Fruit fly (Drosophila melanogaster): ENCODE measurements around the gene CG2983.

Gene CG2983

DNA sequence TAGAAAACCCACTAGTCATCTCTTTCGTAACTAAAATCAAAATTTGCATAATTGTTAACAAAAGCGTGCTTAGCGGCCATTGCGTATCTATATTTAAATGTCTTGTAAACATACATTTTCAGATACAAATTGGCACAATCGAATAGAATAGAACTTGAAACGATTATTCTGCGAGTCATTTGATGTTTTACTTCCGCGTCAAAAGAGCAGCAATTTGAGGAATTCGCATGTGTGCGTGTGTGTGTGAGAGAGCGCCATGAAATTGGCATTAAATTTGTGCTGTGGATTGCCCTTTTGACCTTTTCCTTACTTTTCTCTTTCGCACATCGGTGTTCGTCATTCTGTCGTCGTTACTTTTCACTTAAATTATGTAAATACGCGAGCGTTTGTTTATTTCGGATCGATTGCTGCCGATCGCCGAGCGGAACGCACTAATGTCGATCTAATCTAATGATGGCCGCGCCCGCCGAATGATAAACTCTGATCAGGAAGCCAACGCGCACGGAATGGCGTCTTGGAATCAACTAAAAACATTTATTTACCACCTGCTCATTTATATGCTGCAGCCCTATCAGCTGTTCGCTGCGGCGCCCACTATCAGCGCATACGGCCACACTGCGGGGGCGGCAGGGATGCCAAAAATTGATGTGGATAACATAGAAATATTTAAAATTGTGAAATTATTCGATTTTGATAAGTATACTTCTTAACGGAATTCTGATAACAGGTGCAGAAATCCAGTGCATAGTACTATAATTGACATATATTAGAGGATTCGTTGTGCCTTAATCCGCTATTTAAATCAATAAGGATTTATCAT, 37.5 kb downstream of the CG2983 start (continued):
- TF ChIP-seq CG1233 (GFP tag; optimal IDR thresholded peaks at IDR 0.05) = no peak
- no peak for TF ChIP-seq slp2 (GFP tag; optimal IDR thresholded peaks at IDR 0.05)
- TF ChIP-seq CG16813 (GFP tag; IDR thresholded peaks at IDR 0.05; ENCODE audit: partially characterized antibody) = peak; percentile 18; the same call in 2 of the 3 replicates
- no peak for TF ChIP-seq CG8944 (GFP tag; optimal IDR thresholded peaks at IDR 0.05)
- TF ChIP-seq CG31365 (tag; optimal IDR thresholded peaks at IDR 0.05) = peak; percentile 44
- TF ChIP-seq CG15479 (GFP tag; optimal IDR thresholded peaks at IDR 0.05) = no peak
- TF ChIP-seq CG11085 (GFP tag; IDR thresholded peaks at IDR 0.05) = peak; percentile 48; the same call in 1 of the 2 replicates
- no peak for TF ChIP-seq Lim3 (GFP tag; IDR thresholded peaks at IDR 0.05)
- peak; percentile 35 for TF ChIP-seq shn (GFP tag; optimal IDR thresholded peaks at IDR 0.05)
- peak; percentile 49 for TF ChIP-seq fd64A (GFP tag; optimal IDR thresholded peaks at IDR 0.05)
- TF ChIP-seq CG4730 (GFP tag; IDR thresholded peaks at IDR 0.05) = 0 out of 2 replicates have a peak, but pooled peaks have one; percentile 21
- no peak for TF ChIP-seq CG30431 (GFP tag; optimal IDR thresholded peaks at IDR 0.05)
- peak; percentile 82 for TF ChIP-seq CG8924 (tag; optimal IDR thresholded peaks at IDR 0.05)
- TF ChIP-seq CG16863 (GFP tag; optimal IDR thresholded peaks at IDR 0.05) = no peak
- TF ChIP-seq prd (optimal IDR thresholded peaks at IDR 0.05) = no peak
- TF ChIP-seq prd (GFP tag; IDR thresholded peaks at IDR 0.05) = peak; percentile 53
- peak; percentile 84 for TF ChIP-seq CG13894 (tag; optimal IDR thresholded peaks at IDR 0.05)
- TF ChIP-seq tio (GFP tag; optimal IDR thresholded peaks at IDR 0.05) = no peak
- TF ChIP-seq hbn (GFP tag; IDR thresholded peaks at IDR 0.05; ENCODE audit: partially characterized antibody) = peak; percentile 24; the same call in 1 of the 2 replicates
- TF ChIP-seq CG12236 (GFP tag; optimal IDR thresholded peaks at IDR 0.05) = no peak
- TF ChIP-seq CG33213 (GFP tag; optimal IDR thresholded peaks at IDR 0.05) = peak; percentile 58
- no peak for TF ChIP-seq Camta (GFP tag; optimal IDR thresholded peaks at IDR 0.05)
- peak; percentile 33; the same call in 1 of the 2 replicates for TF ChIP-seq al (GFP tag; IDR thresholded peaks at IDR 0.05)
- 0 out of 2 replicates have a peak, but pooled peaks have one; percentile 10 for TF ChIP-seq HLH3B (GFP tag; IDR thresholded peaks at IDR 0.05)
- peak; percentile 63 for TF ChIP-seq CG14014 (GFP tag; IDR thresholded peaks at IDR 0.05)
- TF ChIP-seq CG6765 (GFP tag; optimal IDR thresholded peaks at IDR 0.05) = peak; percentile 34
- peak; percentile 23 for TF ChIP-seq Bdp1 (GFP tag; optimal IDR thresholded peaks at IDR 0.05)
- peak; percentile 75 for TF ChIP-seq CG12769 (tag; optimal IDR thresholded peaks at IDR 0.05)
- peak; percentile 54 for TF ChIP-seq nom (GFP tag; optimal IDR thresholded peaks at IDR 0.05)
- no peak for TF ChIP-seq CG10979 (tag; optimal IDR thresholded peaks at IDR 0.05)
- TF ChIP-seq CG9876 (GFP tag; optimal IDR thresholded peaks at IDR 0.05) = peak; percentile 1
- no peak for TF ChIP-seq CG4424 (GFP tag; optimal IDR thresholded peaks at IDR 0.05)
- TF ChIP-seq Stat92E (GFP tag; optimal IDR thresholded peaks at IDR 0.05) = peak in 1 of 3 experiments; percentile 19
- TF ChIP-seq H2.0 (GFP tag; IDR thresholded peaks at IDR 0.05) = 0 out of 2 replicates have a peak, but pooled peaks have one; percentile 19
- TF ChIP-seq Sox100B (GFP tag; optimal IDR thresholded peaks at IDR 0.05) = no peak
- TF ChIP-seq CG11456 (GFP tag; IDR thresholded peaks at IDR 0.05) = peak; percentile 81
- no peak for TF ChIP-seq p53 (GFP tag; optimal IDR thresholded peaks at IDR 0.05)
- TF ChIP-seq CG8388 (GFP tag; optimal IDR thresholded peaks at IDR 0.05) = peak; percentile 4
- TF ChIP-seq CG8478 (optimal IDR thresholded peaks at IDR 0.05) = no peak
- TF ChIP-seq GATAe (GFP tag; conservative IDR thresholded peaks at IDR 0.05) = peak; percentile 73
- no peak for TF ChIP-seq CG18011 (GFP tag; optimal IDR thresholded peaks at IDR 0.05)
- no peak for TF ChIP-seq cato (GFP tag; optimal IDR thresholded peaks at IDR 0.05; ENCODE audit: borderline replicate concordance)
- no peak for TF ChIP-seq gt (GFP tag; IDR thresholded peaks at IDR 0.05)
- TF ChIP-seq Med (GFP tag) = peak; percentile 96
- no peak for TF ChIP-seq CG6689 (GFP tag; IDR thresholded peaks at IDR 0.05)
- no peak for TF ChIP-seq danr (GFP tag; IDR thresholded peaks at IDR 0.05)
- no peak for TF ChIP-seq Hmx (GFP tag; optimal IDR thresholded peaks at IDR 0.05)
- TF ChIP-seq Mes4 (GFP tag; optimal IDR thresholded peaks at IDR 0.05) = peak; percentile 45
- TF ChIP-seq klu (GFP tag; IDR thresholded peaks at IDR 0.05) = peak; percentile 77
- TF ChIP-seq CG11696 (GFP tag; IDR thresholded peaks at IDR 0.05) = no peak

Data from whole organism, embryonic.